Worm (Caenorhabditis elegans) whole organism, early embryonic: ENCODE data around the gene C15B12.1.

Source experiments
- B0310.2 ChIP-seq: sonication (generic microtip); optimal IDR thresholded peaks from 2 replicates; lab custom pipeline; 2016; ENCODE audit warnings: mild to moderate bottlenecking, missing genetic modification characterization, missing compliant biosample characterization
- ama-1 ChIP-seq: fragments of 150-350 bp; optimal IDR thresholded peaks from 2 replicates; lab custom pipeline; 2014
- ceh-36 ChIP-seq: sonication (generic microtip); optimal IDR thresholded peaks from 2 replicates; lab custom pipeline; 2016; ENCODE audit warnings: missing genetic modification characterization, inconsistent platforms, missing compliant biosample characterization
- ets-7 ChIP-seq: sonication (generic microtip); optimal IDR thresholded peaks from 2 replicates; lab custom pipeline; 2016; ENCODE audit warnings: missing genotype, missing genetic modification characterization, missing compliant biosample characterization
- flt-1 ChIP-seq: fragments of 200-800 bp; sonication (Bioruptor generic); IDR thresholded peaks from 2 replicates; pipeline ENCODE4 v1.3.6; 2022; ENCODE audit warnings: missing genetic modification characterization, missing compliant biosample characterization
- hmbx-1 ChIP-seq: sonication (generic microtip); optimal IDR thresholded peaks from 2 replicates; lab custom pipeline; 2016; ENCODE audit warnings: mild to moderate bottlenecking, missing genetic modification characterization, missing compliant biosample characterization
- hnd-1 ChIP-seq: sonication (generic microtip); optimal IDR thresholded peaks from 2 replicates; lab custom pipeline; 2016; ENCODE audit warnings: missing genetic modification characterization, missing compliant biosample characterization
- pes-1 ChIP-seq: fragments of 200-800 bp; sonication (Bioruptor generic); IDR thresholded peaks from 2 replicates; pipeline ENCODE4 v1.3.6; 2022; ENCODE audit warnings: missing genetic modification reagents, missing genetic modification characterization, missing compliant biosample characterization
- scrt-1 ChIP-seq: fragments of 200-800 bp; sonication (Bioruptor generic); IDR thresholded peaks from 2 replicates; pipeline ENCODE4 v1.3.6; 2022; ENCODE audit warnings: missing genetic modification characterization, missing compliant biosample characterization

ce11 chrX:6461729-6462128 lies 14.9 kb upstream of the C15B12.1 start, which contains the start of gene K04E7.1:
- no peak for TF ChIP-seq pes-1 (GFP tag; lab: Robert Waterston, UW)
- TF ChIP-seq ets-7 (tag; lab: Kevin White, UChicago) = no peak
- no peak for TF ChIP-seq flt-1 (GFP tag; lab: Robert Waterston, UW)
- TF ChIP-seq hmbx-1 (tag; lab: Kevin White, UChicago) = no peak
- TF ChIP-seq ceh-36 = no peak
- TF ChIP-seq ama-1 = no peak
- no peak for TF ChIP-seq hnd-1 (tag; lab: Kevin White, UChicago)
- TF ChIP-seq B0310.2 = no peak
- TF ChIP-seq scrt-1 (GFP tag; lab: Robert Waterston, UW) = no peak
